Worm (Caenorhabditis elegans): ENCODE data around the gene asb-2.
A peak's percentile ranks its signal among the peaks of the same experiment; 100 is the strongest.

ce11 chrX:4484072-4484471 is 14.5 kb downstream of the asb-2 start:
- TF ChIP-seq snpc-4 (tag; optimal IDR thresholded peaks at IDR 0.05) (no peak), egl-27 (tag; optimal IDR thresholded peaks at IDR 0.05) (no peak), blmp-1 (tag; optimal IDR thresholded peaks at IDR 0.05; ENCODE audit: insufficient read depth) (peak; percentile 5), lin-13 (GFP tag; optimal IDR thresholded peaks at IDR 0.05) (no peak)
